Worm (Caenorhabditis elegans) whole organism, dauer: Measurements from ENCODE around the gene H40L08.7.

Experiments used
- unc-62 ChIP-seq: sonication (generic microtip); optimal IDR thresholded peaks from 2 replicates; lab custom pipeline; 2017; ENCODE audit warnings: missing biosample characterization, missing genetic modification reagents, missing genetic modification characterization

Gene H40L08.7

DNA sequence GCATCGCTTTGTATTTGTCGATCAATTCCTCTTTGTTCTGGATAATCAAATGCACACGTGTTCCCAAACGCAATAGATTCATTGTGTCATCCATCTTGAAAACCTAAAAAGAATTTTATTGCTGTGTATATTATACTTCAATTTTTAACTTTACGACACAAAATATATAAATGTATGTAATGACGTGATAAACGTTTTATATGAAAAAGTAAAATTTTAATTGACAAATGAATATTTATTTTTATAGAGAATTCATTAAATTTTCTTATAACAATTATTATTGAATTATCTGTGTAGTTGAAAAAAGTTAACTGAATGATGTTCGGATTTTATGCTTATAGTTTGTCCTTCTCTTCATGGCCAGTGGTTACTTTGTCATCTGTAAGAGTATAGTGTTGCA, 21.6 kb downstream of the H40L08.7 start, which contains the start of gene H03G16.7:
H03G16.7 (minus strand) TSS at position 101 of the 400 bp plus-strand sequence.
- no peak for TF ChIP-seq unc-62 (GFP tag; lab: Kevin White, UChicago)

DNA sequence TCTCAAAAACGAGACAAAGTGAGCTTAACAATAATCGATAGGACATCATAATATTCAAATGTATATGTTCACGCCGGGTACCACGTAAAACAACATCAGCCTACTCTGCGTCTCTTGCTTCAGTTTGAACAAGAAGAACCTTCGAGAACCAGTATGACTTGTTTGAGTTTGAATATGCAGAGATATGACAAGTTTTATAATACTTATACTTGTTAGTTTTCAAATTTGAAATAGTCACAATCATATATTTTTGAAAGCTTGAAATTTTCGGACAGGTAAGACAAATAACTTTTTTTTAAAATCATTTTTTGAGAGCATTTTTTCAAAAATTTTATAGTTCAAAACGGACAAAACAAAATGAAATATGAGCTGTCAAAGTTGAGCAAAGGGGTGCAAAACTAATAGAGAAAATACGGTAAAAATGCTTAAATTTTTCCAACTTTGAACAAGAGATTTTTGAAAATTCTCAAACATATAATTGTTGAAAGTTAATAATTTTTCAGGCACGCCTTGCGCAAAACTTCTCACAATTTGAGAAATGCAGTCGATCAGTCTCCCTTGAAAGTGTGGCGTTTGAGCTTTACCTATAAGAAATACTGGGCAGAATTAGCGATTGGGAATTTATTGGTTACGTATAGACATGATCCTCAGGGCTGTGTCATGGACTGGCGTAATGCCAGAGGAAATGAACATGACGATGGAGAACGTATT, 24.2 kb downstream of the H40L08.7 start, which contains the start of gene H03G16.1:
H03G16.1 (plus strand) TSS at position 661 of the 711 bp plus-strand sequence.
- TF ChIP-seq unc-62 (GFP tag; lab: Kevin White, UChicago): no peak

DNA sequence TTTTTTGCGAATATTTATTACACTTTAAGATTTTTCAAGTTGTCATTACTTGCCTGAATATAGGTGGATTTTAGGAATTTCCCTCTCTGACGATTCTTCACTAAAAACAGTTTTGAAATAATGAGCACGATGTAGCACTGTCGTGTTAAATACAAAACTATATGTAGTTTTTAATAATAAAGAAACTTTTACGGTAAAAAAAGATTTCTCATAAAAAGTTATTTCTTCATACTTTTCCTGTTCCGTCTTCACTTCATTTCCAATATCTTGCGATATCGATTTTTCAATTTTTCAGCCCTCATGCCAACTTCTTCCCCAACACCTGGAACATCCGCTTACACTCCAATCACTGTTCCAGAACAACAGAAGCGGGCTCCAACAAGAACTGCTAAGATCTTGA, 25.2 kb downstream of the H40L08.7 start, which contains the start of gene H03G16.6:
H03G16.6 (plus strand) TSS at position 301 of the 400 bp plus-strand sequence.
- TF ChIP-seq unc-62 (GFP tag; lab: Kevin White, UChicago): no peak

DNA sequence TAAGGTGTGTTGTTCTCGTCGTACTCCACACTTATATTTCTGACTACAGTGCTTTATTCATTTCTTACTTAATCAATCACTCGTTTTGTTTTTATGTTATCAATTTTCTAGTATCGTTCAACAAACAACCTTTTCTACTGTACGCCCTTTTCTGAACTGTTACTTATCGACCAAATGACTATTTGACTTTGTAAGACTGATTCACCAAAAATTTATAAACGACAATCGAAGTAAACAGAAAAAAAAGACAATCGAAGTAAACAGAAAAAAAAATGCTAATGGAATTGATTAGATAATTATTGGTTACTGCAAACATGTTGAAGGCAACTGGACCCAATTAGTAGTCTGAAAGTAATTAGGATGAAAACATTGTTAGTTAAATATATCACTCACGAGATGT, 27.5 kb downstream of the H40L08.7 start:
- TF ChIP-seq unc-62 (GFP tag; lab: Kevin White, UChicago): no peak

DNA sequence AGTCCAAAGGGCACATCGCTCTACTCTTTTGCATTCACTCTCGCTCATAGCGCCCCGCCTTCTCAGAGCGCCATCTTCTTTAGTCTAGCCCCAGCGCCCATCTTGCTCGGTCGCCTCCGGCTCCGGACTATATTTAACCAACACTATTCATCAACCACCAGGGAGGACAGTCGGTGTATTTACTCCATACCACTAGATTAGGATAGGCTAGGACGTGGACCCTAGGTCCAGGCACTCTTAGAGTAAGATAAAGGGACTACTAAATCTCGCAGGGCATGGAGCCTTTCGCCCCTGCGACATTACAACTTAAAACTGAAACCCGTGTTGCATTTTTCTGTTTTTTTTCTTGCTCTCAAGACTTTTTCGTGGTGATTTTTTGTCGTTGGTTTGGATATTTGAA, 30.0 kb downstream of the H40L08.7 start:
- TF ChIP-seq unc-62 (GFP tag; lab: Kevin White, UChicago): no peak

DNA sequence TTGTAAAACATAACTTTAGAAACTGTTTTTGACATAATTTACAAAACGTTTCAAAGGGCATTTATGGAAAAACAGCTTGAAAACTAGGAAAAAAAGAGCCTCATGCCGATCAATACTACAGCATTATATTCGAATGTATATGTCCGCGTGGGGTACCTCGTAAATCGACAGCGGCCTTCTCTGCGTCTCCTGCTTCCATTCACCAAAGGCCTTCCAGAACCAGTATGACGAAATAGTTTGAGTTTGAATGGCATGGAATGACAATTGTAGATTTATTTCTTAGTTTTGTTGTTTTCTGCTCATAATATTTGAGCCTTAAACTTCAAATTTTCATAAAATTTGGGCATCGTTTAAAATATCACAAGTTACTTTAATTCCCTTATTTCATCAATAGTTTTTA, 32.1 kb downstream of the H40L08.7 start:
- TF ChIP-seq unc-62 (GFP tag; lab: Kevin White, UChicago): no peak

DNA sequence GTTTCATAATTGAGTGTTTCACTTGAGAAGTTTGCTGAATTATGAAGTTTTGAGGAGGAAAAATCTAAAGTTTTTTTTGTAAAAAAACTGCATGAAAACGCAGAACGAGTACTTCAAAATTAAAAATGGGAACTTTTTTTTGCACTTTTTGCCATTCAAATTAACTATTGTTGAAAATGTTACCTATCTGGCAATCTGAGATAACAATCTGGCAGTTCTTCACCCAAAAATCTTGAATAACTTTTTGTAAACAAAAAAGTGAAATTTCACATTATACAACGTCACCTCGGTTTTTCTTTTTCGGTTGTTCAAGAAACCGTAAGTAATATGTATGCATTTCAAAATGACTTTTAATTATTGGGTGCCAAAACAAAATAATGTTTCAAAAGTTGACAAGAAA, 35.0 kb downstream of the H40L08.7 start:
- no peak for TF ChIP-seq unc-62 (GFP tag; lab: Kevin White, UChicago)

DNA sequence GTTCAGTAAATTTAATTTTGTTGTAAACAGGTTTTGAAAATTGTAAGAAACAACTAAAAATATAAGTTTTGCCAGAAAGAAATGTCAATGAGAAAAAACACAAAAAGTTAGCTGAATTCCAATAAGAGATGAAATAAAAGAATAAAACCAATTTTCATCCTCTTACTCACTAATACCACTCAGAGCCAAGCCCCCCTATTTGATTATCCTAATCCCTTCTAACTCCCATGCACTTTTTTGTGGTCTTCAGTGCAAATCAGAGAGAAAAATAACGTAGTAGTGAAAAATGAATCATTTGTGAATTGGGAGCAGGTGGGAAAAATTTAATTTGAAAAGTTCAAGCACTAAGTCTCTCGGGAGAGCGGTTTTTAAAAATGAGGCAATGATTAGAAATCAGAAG, 36.2 kb downstream of the H40L08.7 start:
- TF ChIP-seq unc-62 (GFP tag; lab: Kevin White, UChicago): no peak

DNA sequence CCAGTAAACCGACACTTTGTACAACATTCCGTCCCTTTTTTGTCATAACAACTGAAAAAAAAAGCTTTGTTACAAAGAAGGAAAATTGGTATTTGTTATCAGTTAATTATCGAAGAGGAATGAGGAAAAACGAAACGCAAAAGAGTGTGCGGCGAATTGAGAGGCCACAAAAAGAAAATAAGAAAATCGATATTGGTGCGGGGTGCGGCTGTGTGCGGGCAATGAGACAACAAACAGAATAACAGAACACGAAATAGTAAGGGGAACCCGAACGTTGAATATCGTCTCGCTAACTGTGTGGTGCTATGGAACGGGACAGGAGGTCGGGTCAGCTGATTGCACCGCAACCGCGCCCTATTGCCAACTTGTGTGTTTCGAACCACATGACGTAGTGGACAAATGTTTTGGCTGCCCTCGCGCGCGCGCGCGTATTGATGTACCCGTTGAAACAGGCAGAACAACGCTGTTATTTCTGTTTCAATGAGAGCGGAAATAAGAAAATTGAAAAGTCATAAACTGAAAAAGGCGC, 36.9 kb downstream of the H40L08.7 start, which contains the start of gene C18B12.4:
C18B12.4 (minus strand) TSS at position 51 of the 529 bp plus-strand sequence.
- TF ChIP-seq unc-62 (GFP tag; lab: Kevin White, UChicago): no peak

DNA sequence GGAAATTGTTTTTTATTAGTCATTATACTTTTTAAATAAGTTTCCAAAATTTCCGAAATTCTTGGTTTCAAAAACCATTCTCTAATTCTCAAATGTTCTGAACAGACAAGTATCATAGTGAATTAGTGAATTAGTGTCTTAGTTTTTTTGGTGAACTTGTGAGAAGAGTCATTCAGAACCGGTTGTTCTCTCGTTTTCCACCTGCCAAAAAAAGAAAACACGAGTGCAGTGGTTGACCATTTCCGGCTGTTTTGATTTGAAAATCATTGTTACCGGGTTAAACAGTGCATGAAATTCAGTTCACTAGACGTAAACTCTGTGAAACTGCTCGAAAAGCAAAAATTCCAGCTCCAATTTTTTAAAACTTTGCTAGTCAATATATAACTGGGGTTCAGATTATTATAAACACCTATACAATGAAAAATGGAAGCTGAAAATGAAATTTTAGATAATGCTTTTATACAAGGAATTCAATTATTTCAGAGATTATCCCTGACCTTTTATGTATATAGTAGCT, 37.8 kb downstream of the H40L08.7 start:
- TF ChIP-seq unc-62 (GFP tag; lab: Kevin White, UChicago): no peak

DNA sequence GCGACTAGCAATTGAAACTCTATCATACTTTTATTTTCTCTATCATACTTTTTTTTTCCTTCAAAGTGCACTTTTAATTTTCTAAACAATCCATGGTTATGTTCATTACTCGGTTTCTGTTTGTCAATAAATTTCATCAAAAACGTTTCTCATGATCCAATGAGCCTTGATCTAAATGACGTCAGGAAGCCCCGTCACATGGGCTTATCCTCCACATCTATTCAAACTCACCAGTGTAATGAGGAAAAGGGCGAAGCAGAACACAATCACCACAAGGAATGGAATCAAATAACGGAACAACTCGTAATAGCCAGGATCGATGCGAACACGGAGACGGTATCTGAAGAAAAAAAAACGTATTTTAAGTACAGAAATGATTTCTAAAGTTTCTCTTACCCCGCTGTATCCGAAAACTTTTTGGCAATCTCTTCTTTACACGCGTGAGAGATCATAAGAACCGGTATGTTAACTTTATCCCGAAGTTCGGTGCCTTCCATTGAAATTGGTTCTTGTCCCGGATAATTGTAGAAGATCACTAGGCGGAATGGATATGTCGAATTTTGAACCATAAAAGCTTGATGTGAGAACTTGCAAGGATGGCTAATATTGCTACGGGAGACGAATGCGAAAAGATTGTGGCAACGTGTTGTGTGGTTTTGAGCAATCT, 38.4 kb downstream of the H40L08.7 start:
- TF ChIP-seq unc-62 (GFP tag; lab: Kevin White, UChicago): no peak

DNA sequence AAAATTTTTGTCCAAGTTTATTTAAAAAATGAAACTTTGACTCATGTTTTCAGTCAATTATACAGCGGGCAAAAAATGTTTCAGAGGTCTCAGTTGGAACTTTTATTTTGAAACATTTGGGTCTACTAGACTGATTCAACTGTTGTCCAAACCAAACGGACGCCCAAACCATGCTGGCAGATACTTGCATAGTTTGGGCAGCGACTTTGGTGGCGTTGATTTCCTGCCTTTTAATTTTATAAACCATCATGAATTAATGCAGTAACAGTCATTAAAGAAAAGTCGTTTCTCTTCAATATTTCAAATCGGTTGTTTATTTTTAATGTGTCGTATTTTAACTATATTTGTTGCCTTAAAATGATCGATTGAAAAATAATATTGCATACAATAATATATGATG, 41.3 kb downstream of the H40L08.7 start:
- no peak for TF ChIP-seq unc-62 (GFP tag; lab: Kevin White, UChicago)

DNA sequence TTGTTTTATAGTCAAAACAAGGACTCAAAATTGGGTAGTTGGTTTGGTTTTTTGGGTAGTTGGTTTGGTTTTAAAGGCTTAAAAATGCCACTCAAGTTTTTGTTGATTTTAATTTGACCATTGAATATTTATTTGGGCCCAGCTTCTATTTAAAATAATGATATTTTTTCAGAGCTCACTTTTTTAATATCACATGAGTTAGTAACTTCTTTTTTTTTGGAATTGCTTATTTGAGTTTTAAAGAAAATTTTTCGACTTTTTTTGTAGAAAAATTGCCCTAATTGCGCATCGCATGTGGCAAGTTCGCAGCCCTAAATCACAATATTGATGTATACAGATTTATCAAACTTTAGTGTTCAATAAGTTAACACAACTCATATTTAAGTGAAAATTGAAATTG, 41.8 kb downstream of the H40L08.7 start:
- TF ChIP-seq unc-62 (GFP tag; lab: Kevin White, UChicago): no peak

DNA sequence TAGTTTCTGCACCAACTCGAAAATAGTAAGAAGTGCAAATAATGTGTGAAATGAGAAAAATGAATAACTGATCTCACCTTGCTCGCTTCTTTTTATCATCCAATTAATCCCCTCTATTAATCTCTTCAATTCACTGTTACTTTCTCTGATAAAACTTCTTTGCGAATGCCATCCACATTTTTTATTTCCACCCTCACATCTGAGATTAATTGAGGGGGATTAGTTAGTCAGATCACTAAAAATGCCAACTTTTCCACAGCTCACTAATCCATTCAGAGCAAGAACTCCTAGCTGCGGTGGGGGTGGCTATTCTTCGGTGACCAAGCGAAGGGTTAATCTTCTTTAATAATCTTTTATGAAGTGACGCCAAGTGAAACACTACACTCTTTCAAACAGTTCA, 42.8 kb downstream of the H40L08.7 start, which contains the start of gene dsc-1:
dsc-1 (minus strand) TSS at position 46 of the 400 bp plus-strand sequence.
- no peak for TF ChIP-seq unc-62 (GFP tag; lab: Kevin White, UChicago)

DNA sequence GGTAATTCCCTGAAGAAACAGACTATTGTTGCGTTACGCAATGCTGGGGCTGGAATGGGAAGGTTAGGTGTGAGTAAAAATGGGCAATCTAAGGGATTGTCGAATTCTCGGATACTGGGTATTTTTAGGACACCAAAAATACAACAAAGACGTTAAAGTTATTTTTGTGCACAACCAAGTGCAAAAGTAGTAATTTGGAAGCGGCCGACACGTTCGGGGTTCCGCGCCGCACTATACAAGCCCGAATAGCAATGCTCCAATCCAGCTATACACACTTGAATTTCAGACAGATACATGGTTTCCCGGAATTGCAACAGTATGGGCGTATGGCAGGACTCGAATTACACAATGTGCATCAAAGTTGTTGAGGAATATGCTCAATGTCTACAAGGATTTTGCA, 49.5 kb downstream of the H40L08.7 start:
- TF ChIP-seq unc-62 (GFP tag; lab: Kevin White, UChicago): no peak

DNA sequence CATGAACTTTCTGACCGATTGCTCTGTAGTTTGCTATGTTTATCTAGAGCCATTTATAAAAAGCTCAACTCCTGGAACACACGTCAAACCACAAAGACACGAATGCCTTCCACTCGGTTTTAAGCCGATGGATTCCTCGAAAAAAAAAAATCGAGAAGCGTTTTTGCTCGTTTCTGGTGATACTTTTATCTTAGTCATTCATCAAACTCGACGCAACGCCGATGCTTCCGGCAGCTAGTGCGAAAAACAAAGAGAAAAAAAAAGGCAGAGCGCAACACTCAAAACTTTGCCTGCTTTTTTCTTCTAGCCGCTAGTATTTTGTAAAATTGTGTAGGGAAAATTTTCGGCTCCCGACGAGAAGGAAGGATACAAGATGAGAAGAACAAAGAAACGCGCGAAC, 50.0 kb downstream of the H40L08.7 start:
- no peak for TF ChIP-seq unc-62 (GFP tag; lab: Kevin White, UChicago)
